Fruit fly (Drosophila melanogaster) whole organism, adult: Measurements from ENCODE around the gene CG13856.
A peak's percentile ranks its signal among the peaks of the same experiment; 100 is the strongest.

Experiments used
- CG11617 ChIP-seq: fragments of 200-800 bp; sonication (Bioruptor generic); optimal IDR thresholded peaks from 2 replicates; lab custom pipeline; 2017; ENCODE audit warnings: mild to moderate bottlenecking, missing biosample characterization, missing genetic modification reagents, missing genetic modification characterization
- CG12768 ChIP-seq: fragments of 200-800 bp; sonication (Bioruptor generic); optimal IDR thresholded peaks from 2 replicates; lab custom pipeline; 2017; ENCODE audit warnings: missing biosample characterization, missing genetic modification characterization, mild to moderate bottlenecking, moderate library complexity, missing genetic modification reagents
- CG14711 ChIP-seq: fragments of 200-800 bp; sonication (Bioruptor generic); optimal IDR thresholded peaks from 2 replicates; lab custom pipeline; 2018; ENCODE audit warnings: missing biosample characterization, mild to moderate bottlenecking, missing genetic modification characterization, moderate library complexity
- CG1620 ChIP-seq: fragments of 200-800 bp; sonication (Bioruptor generic); optimal IDR thresholded peaks from 2 replicates; lab custom pipeline; 2016; ENCODE audit warnings: missing biosample characterization, missing genetic modification characterization
- CG33017 ChIP-seq: fragments of 200-800 bp; sonication (Bioruptor generic); optimal IDR thresholded peaks from 2 replicates; lab custom pipeline; 2018; ENCODE audit warnings: missing biosample characterization, mild to moderate bottlenecking, missing genetic modification characterization, moderate library complexity
- CG5204 ChIP-seq: fragments of 200-800 bp; sonication (Bioruptor generic); optimal IDR thresholded peaks from 2 replicates; lab custom pipeline; 2016; ENCODE audit warnings: missing biosample characterization, missing genetic modification characterization
- CG7045 ChIP-seq: fragments of 200-800 bp; sonication (Bioruptor generic); optimal IDR thresholded peaks from 2 replicates; lab custom pipeline; 2017; ENCODE audit warnings: missing biosample characterization, mild to moderate bottlenecking, missing genetic modification characterization
- CG7101 ChIP-seq: fragments of 200-800 bp; sonication (Bioruptor generic); optimal IDR thresholded peaks from 2 replicates; lab custom pipeline; 2018; ENCODE audit warnings: missing biosample characterization, mild to moderate bottlenecking, missing genetic modification characterization, moderate library complexity
- Clk ChIP-seq: fragments of 200-800 bp; sonication (Bioruptor generic); optimal IDR thresholded peaks from 2 replicates; lab custom pipeline; 2017; ENCODE audit warnings: missing biosample characterization, missing genetic modification characterization
- Crg-1 ChIP-seq: fragments of 200-800 bp; sonication (Bioruptor generic); optimal IDR thresholded peaks from 2 replicates; lab custom pipeline; 2016; ENCODE audit warnings: missing biosample characterization, missing genetic modification characterization
- Hr96 ChIP-seq: fragments of 200-800 bp; sonication (Bioruptor generic); optimal IDR thresholded peaks from 2 replicates; lab custom pipeline; 2016; ENCODE audit warnings: missing biosample characterization, missing genetic modification characterization
- Mnt ChIP-seq: fragments of 200-800 bp; sonication (Bioruptor generic); optimal IDR thresholded peaks from 2 replicates; lab custom pipeline; 2016; ENCODE audit warnings: missing biosample characterization, mild to moderate bottlenecking, missing genetic modification characterization
- bab1 ChIP-seq: fragments of 200-800 bp; sonication (Bioruptor generic); optimal IDR thresholded peaks from 3 replicates; lab custom pipeline; 2019; ENCODE audit warnings: missing biosample characterization, mild to moderate bottlenecking, missing genetic modification characterization, moderate library complexity
- cic ChIP-seq: fragments of 200-800 bp; sonication (Bioruptor generic); optimal IDR thresholded peaks from 2 replicates; lab custom pipeline; 2017; ENCODE audit warnings: missing biosample characterization, mild to moderate bottlenecking, missing genetic modification characterization, moderate library complexity
- cnc ChIP-seq, 2 experiments: fragments of >200 bp; optimal IDR thresholded peaks; 2 replicates each; lab custom pipeline; 2017
- kay ChIP-seq: fragments of 200-800 bp; sonication (Bioruptor generic); peaks from one replicate; lab custom pipeline; 2016; ENCODE audit warnings: missing biosample characterization, missing genetic modification characterization, borderline replicate concordance
- ovo ChIP-seq: fragments of 200-800 bp; sonication (Bioruptor generic); optimal IDR thresholded peaks from 2 replicates; lab custom pipeline; 2016; ENCODE audit warnings: missing biosample characterization, missing genetic modification characterization
- pad ChIP-seq: fragments of 200-800 bp; sonication (Bioruptor generic); optimal IDR thresholded peaks from 3 replicates; lab custom pipeline; 2017; ENCODE audit warnings: missing biosample characterization, missing genetic modification characterization, mild to moderate bottlenecking, moderate library complexity, missing genetic modification reagents
- tj ChIP-seq: fragments of 200-800 bp; sonication (Bioruptor generic); optimal IDR thresholded peaks from 3 replicates; lab custom pipeline; 2017; ENCODE audit warnings: missing biosample characterization, mild to moderate bottlenecking, missing genetic modification characterization, moderate library complexity
- toe ChIP-seq: fragments of 200-800 bp; sonication (Bioruptor generic); optimal IDR thresholded peaks from 2 replicates; lab custom pipeline; 2016; ENCODE audit warnings: missing biosample characterization, missing genetic modification characterization

CG13856 gene

dm6 chr3R:22411879-22412587, 9.6 kb downstream of the CG13856 start:
- TF ChIP-seq CG12768 (GFP tag; lab: Kevin White, UChicago) (peak; percentile 7), ovo (no peak), CG1620 (GFP tag; lab: Kevin White, UChicago) (no peak), kay (peak; percentile 14), Mnt (GFP tag; lab: Kevin White, UChicago) (peak; percentile 20), cic (GFP tag; lab: Kevin White, UChicago) (peak; percentile 55), Hr96 (GFP tag; lab: Kevin White, UChicago) (peak; percentile 12), Crg-1 (no peak), toe (GFP tag; lab: Kevin White, UChicago) (no peak), CG14711 (no peak)

DNA sequence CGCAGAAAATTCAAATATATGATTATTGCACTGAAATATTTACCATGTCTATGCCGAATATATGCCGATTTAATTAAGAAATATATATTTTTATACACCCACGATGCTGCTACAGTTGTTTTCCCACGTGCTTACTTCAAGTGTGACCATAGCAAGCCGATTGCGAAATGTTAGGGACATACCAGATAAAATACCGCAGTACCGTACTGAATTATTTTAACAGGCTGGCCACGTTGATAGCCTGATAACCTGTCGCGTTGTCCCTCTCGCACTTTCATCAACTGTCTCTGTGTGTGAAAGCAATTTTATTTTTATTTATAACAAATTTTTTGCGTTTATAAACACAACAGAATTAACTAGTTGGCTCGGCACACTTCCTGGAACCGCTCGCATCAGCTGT, 18.5 kb downstream of the CG13856 start, which contains the start of the genes Nop56 and mats:
Gene Nop56 (minus strand): TSS at position 158 of the 400 bp plus-strand sequence.
Gene mats (plus strand): TSS at position 251 of the 400 bp plus-strand sequence.
- TF ChIP-seq Mnt (GFP tag; lab: Kevin White, UChicago) = peak; percentile 100
- no peak for TF ChIP-seq Hr96 (GFP tag; lab: Kevin White, UChicago)
- TF ChIP-seq cnc (optimal IDR thresholded peaks at IDR 0.05; lab: Kevin White, UChicago) = no peak
- TF ChIP-seq toe (GFP tag; lab: Kevin White, UChicago) = no peak
- TF ChIP-seq kay = peak; percentile 88
- TF ChIP-seq tj = no peak
- TF ChIP-seq CG1620 (GFP tag; lab: Kevin White, UChicago) = no peak
- peak; percentile 45 for TF ChIP-seq CG7101 (tag; lab: Kevin White, UChicago)
- no peak for TF ChIP-seq ovo
- TF ChIP-seq pad (GFP tag; lab: Kevin White, UChicago) = peak; percentile 27
- TF ChIP-seq CG12768 (GFP tag; lab: Kevin White, UChicago) = no peak
- TF ChIP-seq bab1 (GFP tag; lab: Kevin White, UChicago) = peak; percentile 67
- TF ChIP-seq CG7045 (GFP tag; lab: Kevin White, UChicago) = no peak
- peak; percentile 19 for TF ChIP-seq CG14711
- TF ChIP-seq Crg-1 = no peak
- no peak for TF ChIP-seq CG33017 (tag; lab: Kevin White, UChicago)
- peak; percentile 6 for TF ChIP-seq CG11617
- no peak for TF ChIP-seq CG5204
- no peak for TF ChIP-seq Clk (GFP tag; lab: Kevin White, UChicago)
- TF ChIP-seq cic (GFP tag; lab: Kevin White, UChicago) = peak; percentile 27

dm6 chr3R:22421618-22422017, 19.2 kb downstream of the CG13856 start:
- TF ChIP-seq CG5204 (no peak), Mnt (GFP tag; lab: Kevin White, UChicago) (no peak), ovo (no peak), bab1 (GFP tag; lab: Kevin White, UChicago) (peak; percentile 90), CG14711 (peak; percentile 56), CG7045 (GFP tag; lab: Kevin White, UChicago) (peak; percentile 6), kay (no peak), CG7101 (tag; lab: Kevin White, UChicago) (peak; percentile 69), Hr96 (GFP tag; lab: Kevin White, UChicago) (peak; percentile 23), CG12768 (GFP tag; lab: Kevin White, UChicago) (no peak), toe (GFP tag; lab: Kevin White, UChicago) (no peak), CG11617 (no peak), pad (GFP tag; lab: Kevin White, UChicago) (peak; percentile 2), cnc (optimal IDR thresholded peaks at IDR 0.05; lab: Kevin White, UChicago) (no peak), cic (GFP tag; lab: Kevin White, UChicago) (no peak), Clk (GFP tag; lab: Kevin White, UChicago) (no peak), CG1620 (GFP tag; lab: Kevin White, UChicago) (no peak), CG33017 (tag; lab: Kevin White, UChicago) (peak; percentile 54), tj (no peak), Crg-1 (no peak)

- TF ChIP-seq Mnt (GFP tag; lab: Kevin White, UChicago) (no peak), CG14711 (no peak), CG7045 (GFP tag; lab: Kevin White, UChicago) (no peak)
Observed at dm6 chr3R:22423996-22424395, 21.5 kb downstream of the CG13856 start.

DNA sequence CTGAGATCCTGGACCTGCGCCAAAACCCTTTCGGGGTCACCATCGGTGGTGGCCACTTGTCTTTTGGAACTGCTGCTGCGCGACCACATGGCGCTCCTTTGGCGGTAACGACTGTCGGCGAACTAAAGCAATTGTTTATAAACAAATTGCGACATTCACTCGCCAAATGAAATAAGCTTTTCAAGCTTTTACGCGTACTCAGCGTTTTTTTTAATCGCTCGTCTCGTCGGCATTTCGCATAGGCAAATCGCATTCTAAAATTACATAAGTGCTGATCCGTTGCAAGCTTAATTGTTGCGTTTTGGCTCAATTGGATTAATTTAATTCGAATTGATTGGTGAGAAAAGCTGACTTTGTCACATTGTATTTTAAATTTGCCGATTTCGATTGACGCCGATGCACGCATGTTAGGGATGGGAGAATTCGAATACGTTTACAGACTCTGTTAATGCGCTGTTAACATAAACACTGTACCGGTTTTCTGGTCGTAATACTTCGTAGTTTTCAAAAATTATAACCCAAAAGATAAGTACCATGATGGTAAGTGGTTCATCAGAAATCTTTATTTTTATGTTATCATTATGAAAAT, 22.2 kb downstream of the CG13856 start, which contains the start of gene pinta:
Gene pinta (minus strand): TSS at position 328 of the 589 bp plus-strand sequence.
- TF ChIP-seq cic (GFP tag; lab: Kevin White, UChicago) (peak; percentile 67), tj (peak; percentile 97), toe (GFP tag; lab: Kevin White, UChicago) (no peak), CG12768 (GFP tag; lab: Kevin White, UChicago) (no peak), CG33017 (tag; lab: Kevin White, UChicago) (no peak), bab1 (GFP tag; lab: Kevin White, UChicago) (peak; percentile 8), ovo (no peak), CG5204 (no peak), Mnt (GFP tag; lab: Kevin White, UChicago) (peak; percentile 60), pad (GFP tag; lab: Kevin White, UChicago) (no peak)

DNA sequence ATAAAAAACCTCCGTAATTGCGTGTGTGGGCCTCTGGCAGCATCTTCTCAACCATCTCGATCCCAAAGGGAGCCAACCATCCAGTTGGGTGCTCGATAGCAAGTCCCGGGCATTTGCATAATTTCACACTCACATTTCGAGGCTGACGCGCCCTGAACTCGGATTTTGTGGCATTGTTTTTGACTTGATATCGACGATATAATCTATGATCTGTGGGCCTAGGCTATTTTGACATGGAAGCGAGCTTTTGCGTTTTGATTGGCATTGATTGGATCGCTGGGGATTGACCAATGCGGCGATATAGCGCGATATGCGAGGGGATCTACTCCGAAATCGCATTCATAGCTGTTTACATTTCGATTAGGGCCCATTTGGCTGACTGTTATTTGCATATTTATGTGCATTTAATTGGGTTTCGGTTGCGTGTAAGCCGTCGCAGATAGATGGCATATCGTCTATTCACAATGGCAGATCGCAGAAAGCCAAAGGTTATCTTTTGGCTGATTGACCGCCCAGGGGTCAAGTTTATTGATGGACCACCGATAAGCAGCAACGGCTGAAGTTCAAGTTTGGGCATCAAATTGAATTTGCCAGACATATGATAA, 29.8 kb downstream of the CG13856 start:
- TF ChIP-seq cic (GFP tag; lab: Kevin White, UChicago) (no peak), CG5204 (no peak), ovo (no peak)
